Worm (Caenorhabditis elegans): Measurements from ENCODE around the gene C17F4.8.

- no peak for TF ChIP-seq flt-1 (GFP tag; IDR thresholded peaks at IDR 0.05)
- no peak for TF ChIP-seq pes-1 (GFP tag; IDR thresholded peaks at IDR 0.05)
- no peak for TF ChIP-seq ets-7 (tag; optimal IDR thresholded peaks at IDR 0.05)
- no peak for TF ChIP-seq F13C5.2 (tag; optimal IDR thresholded peaks at IDR 0.05)
- no peak for TF ChIP-seq aly-1 (tag; optimal IDR thresholded peaks at IDR 0.05)
- no peak for TF ChIP-seq hmg-4 (GFP tag; optimal IDR thresholded peaks at IDR 0.05)
- TF ChIP-seq ama-1 (optimal IDR thresholded peaks at IDR 0.05) = no peak
- no peak for TF ChIP-seq B0310.2 (tag; optimal IDR thresholded peaks at IDR 0.05)
- no peak for TF ChIP-seq hmbx-1 (tag; optimal IDR thresholded peaks at IDR 0.05)
These were observed 14.8 kb upstream of the C17F4.8 start, which contains the start of gene clec-124 for ce11 chrII:3249406-3249805.

All from whole organism, early embryonic.